Worm (Caenorhabditis elegans): ENCODE data around the gene madf-8.

madf-8 gene

ce11 chrIII:3664224-3664623 lies 13.6 kb upstream of the madf-8 start, which contains the start of gene C46F11.4:
Gene C46F11.4, minus strand, starts transcription at chrIII:3664304.
- TF ChIP-seq crh-2 (tag; optimal IDR thresholded peaks at IDR 0.05) (no peak), dmd-4 (tag; optimal IDR thresholded peaks at IDR 0.05) (no peak), nhr-12 (tag; optimal IDR thresholded peaks at IDR 0.05) (no peak), gmeb-1 (tag; optimal IDR thresholded peaks at IDR 0.05) (peak; percentile 50), lsy-2 (tag; optimal IDR thresholded peaks at IDR 0.05) (peak in 1 of 2 experiments; percentile 64), fos-1 (tag; optimal IDR thresholded peaks at IDR 0.05) (no peak), unc-62 (GFP tag; optimal IDR thresholded peaks at IDR 0.05) (no peak), unc-55 (GFP tag; optimal IDR thresholded peaks at IDR 0.05) (peak; percentile 47), zag-1 (tag; optimal IDR thresholded peaks at IDR 0.05) (no peak), ceh-16 (tag; optimal IDR thresholded peaks at IDR 0.05) (no peak), alr-1 (tag; optimal IDR thresholded peaks at IDR 0.05) (no peak), mbf-1 (tag; optimal IDR thresholded peaks at IDR 0.05) (no peak), lin-39 (tag; optimal IDR thresholded peaks at IDR 0.05) (no peak), lin-11 (tag; optimal IDR thresholded peaks at IDR 0.05) (peak; percentile 36), elt-3 (tag; optimal IDR thresholded peaks at IDR 0.05) (no peak), nhr-6 (tag; optimal IDR thresholded peaks at IDR 0.05) (no peak), aly-2 (tag; optimal IDR thresholded peaks at IDR 0.05) (no peak), lin-13 (GFP tag; optimal IDR thresholded peaks at IDR 0.05) (peak; percentile 52), F13H6.1 (tag; optimal IDR thresholded peaks at IDR 0.05) (peak; percentile 53), C34F6.9 (tag; optimal IDR thresholded peaks at IDR 0.05) (peak; percentile 30), nhr-25 (tag; optimal IDR thresholded peaks at IDR 0.05) (peak; percentile 20), sma-3 (GFP tag; optimal IDR thresholded peaks at IDR 0.05) (peak; percentile 47), ceh-82 (tag; optimal IDR thresholded peaks at IDR 0.05) (no peak), nhr-10 (tag; optimal IDR thresholded peaks at IDR 0.05) (no peak), nhr-129 (tag; optimal IDR thresholded peaks at IDR 0.05) (peak; percentile 40)

ce11 chrIII:3657479-3657878 lies 6.8 kb upstream of the madf-8 start, which contains the start of gene C46F11.5:
Gene C46F11.5, minus strand, starts transcription at chrIII:3657606.
- TF ChIP-seq nhr-77 (tag; optimal IDR thresholded peaks at IDR 0.05) (no peak), lin-13 (GFP tag; optimal IDR thresholded peaks at IDR 0.05) (no peak), mab-5 (tag; optimal IDR thresholded peaks at IDR 0.05) (no peak), egl-27 (tag; optimal IDR thresholded peaks at IDR 0.05) (no peak), mbf-1 (tag; optimal IDR thresholded peaks at IDR 0.05) (no peak), lin-39 (tag; optimal IDR thresholded peaks at IDR 0.05) (no peak), C34F6.9 (tag; optimal IDR thresholded peaks at IDR 0.05) (peak; percentile 6), sma-9 (GFP tag; optimal IDR thresholded peaks at IDR 0.05) (no peak), sma-9 (tag; optimal IDR thresholded peaks at IDR 0.05) (no peak), sma-3 (GFP tag; optimal IDR thresholded peaks at IDR 0.05) (no peak), ztf-11 (tag; optimal IDR thresholded peaks at IDR 0.05) (no peak), lsy-2 (tag; optimal IDR thresholded peaks at IDR 0.05) (peak in 1 of 2 experiments; percentile 1), nhr-6 (tag; optimal IDR thresholded peaks at IDR 0.05) (no peak), nhr-21 (tag; optimal IDR thresholded peaks at IDR 0.05) (peak; percentile 7)

- TF ChIP-seq ZK546.5 (tag; optimal IDR thresholded peaks at IDR 0.05) (no peak), elt-1 (tag; optimal IDR thresholded peaks at IDR 0.05) (no peak), ztf-11 (tag; optimal IDR thresholded peaks at IDR 0.05) (no peak), egl-27 (tag; optimal IDR thresholded peaks at IDR 0.05) (no peak), fos-1 (tag; optimal IDR thresholded peaks at IDR 0.05) (no peak), ama-1 (optimal IDR thresholded peaks at IDR 0.05) (no peak), unc-39 (tag; optimal IDR thresholded peaks at IDR 0.05) (no peak), elt-3 (tag; optimal IDR thresholded peaks at IDR 0.05) (no peak), ceh-16 (tag; optimal IDR thresholded peaks at IDR 0.05) (no peak), C34F6.9 (tag; optimal IDR thresholded peaks at IDR 0.05) (no peak), aly-2 (tag; optimal IDR thresholded peaks at IDR 0.05) (no peak), lin-11 (tag; optimal IDR thresholded peaks at IDR 0.05) (no peak), Y55F3AM.14 (GFP tag; optimal IDR thresholded peaks at IDR 0.05) (no peak), peb-1 (tag; optimal IDR thresholded peaks at IDR 0.05) (no peak), lsy-2 (tag; optimal IDR thresholded peaks at IDR 0.05) (no peak), unc-62 (GFP tag; optimal IDR thresholded peaks at IDR 0.05) (no peak), nhr-11 (tag; optimal IDR thresholded peaks at IDR 0.05) (no peak), nhr-6 (tag; optimal IDR thresholded peaks at IDR 0.05) (no peak)
Observed at ce11 chrIII:3652964-3653363, 2.3 kb upstream of the madf-8 start.

- TF ChIP-seq C34F6.9 (tag; optimal IDR thresholded peaks at IDR 0.05) (no peak), ztf-11 (tag; optimal IDR thresholded peaks at IDR 0.05) (no peak), elt-3 (tag; optimal IDR thresholded peaks at IDR 0.05) (no peak), gmeb-1 (tag; optimal IDR thresholded peaks at IDR 0.05) (no peak), dmd-4 (tag; optimal IDR thresholded peaks at IDR 0.05) (no peak), lin-11 (tag; optimal IDR thresholded peaks at IDR 0.05) (no peak), sma-9 (GFP tag; optimal IDR thresholded peaks at IDR 0.05) (no peak), sma-9 (tag; optimal IDR thresholded peaks at IDR 0.05) (no peak), ZK546.5 (tag; optimal IDR thresholded peaks at IDR 0.05) (no peak), lin-39 (tag; optimal IDR thresholded peaks at IDR 0.05) (no peak)
Observed at ce11 chrIII:3652427-3652826, 1.8 kb upstream of the madf-8 start.

All from whole organism, L2 larva.